Worm (Caenorhabditis elegans) whole organism, young adult: Measurements from ENCODE around the gene arl-5.

ENCODE experiments used
- B0261.1 ChIP-seq: sonication (generic microtip); optimal IDR thresholded peaks from 2 replicates; lab custom pipeline; 2016; ENCODE audit warnings: mild to moderate bottlenecking, missing genetic modification characterization, moderate library complexity, missing compliant biosample characterization
- C17E4.6 ChIP-seq: fragments of 200-800 bp; sonication (Bioruptor generic); IDR thresholded peaks from 2 replicates; pipeline ENCODE4 v1.3.6; 2022; ENCODE audit warnings: missing genetic modification reagents, missing genetic modification characterization, missing compliant biosample characterization
- F22D6.2 ChIP-seq: sonication (generic microtip); optimal IDR thresholded peaks from 2 replicates; lab custom pipeline; 2016; ENCODE audit warnings: mild to moderate bottlenecking, missing genetic modification characterization, missing compliant biosample characterization
- F49E8.2 ChIP-seq: sonication (generic microtip); optimal IDR thresholded peaks from 3 replicates; lab custom pipeline; 2017; ENCODE audit warnings: missing genetic modification characterization, mild to moderate bottlenecking, missing compliant biosample characterization, antibody characterized with exemption, moderate library complexity; ENCODE audit not compliant: insufficient read depth
- F52B5.7 ChIP-seq: sonication (generic microtip); optimal IDR thresholded peaks from 2 replicates; lab custom pipeline; 2016; ENCODE audit warnings: mild to moderate bottlenecking, missing genetic modification characterization, missing compliant biosample characterization
- F57C9.4 ChIP-seq: sonication (generic microtip); optimal IDR thresholded peaks from 2 replicates; lab custom pipeline; 2017; ENCODE audit warnings: mild to moderate bottlenecking, missing genetic modification characterization, missing compliant biosample characterization
- Y53F4B.3 ChIP-seq: fragments of 200-800 bp; sonication (Bioruptor generic); IDR thresholded peaks from 2 replicates; pipeline ENCODE4 v1.3.6; 2022; ENCODE audit warnings: missing genetic modification reagents, missing genetic modification characterization, missing compliant biosample characterization
- Y56A3A.18 ChIP-seq: fragments of 200-800 bp; sonication (Bioruptor generic); IDR thresholded peaks from 2 replicates; pipeline ENCODE4 v1.3.6; 2022; ENCODE audit warnings: missing genetic modification reagents, missing genetic modification characterization, missing compliant biosample characterization
- Y95B8A.8 ChIP-seq: fragments of 200-800 bp; sonication (Bioruptor generic); IDR thresholded peaks from 2 replicates; pipeline ENCODE4 v1.3.6; 2022; ENCODE audit warnings: missing genetic modification reagents, missing genetic modification characterization, missing compliant biosample characterization
- akir-1 ChIP-seq: fragments of 200-800 bp; sonication (Bioruptor generic); optimal IDR thresholded peaks from 2 replicates; lab custom pipeline; 2018; ENCODE audit warnings: mild to moderate bottlenecking, missing genetic modification characterization, moderate library complexity, missing compliant biosample characterization
- atf-7 ChIP-seq: sonication (generic microtip); optimal IDR thresholded peaks from 2 replicates; lab custom pipeline; 2017; ENCODE audit warnings: mild to moderate bottlenecking, missing genetic modification characterization, missing compliant biosample characterization
- attf-5 ChIP-seq: fragments of 200-800 bp; sonication (Bioruptor generic); optimal IDR thresholded peaks from 2 replicates; lab custom pipeline; 2018; ENCODE audit warnings: mild to moderate bottlenecking, missing genetic modification characterization, missing compliant biosample characterization
- attf-6 ChIP-seq: fragments of 200-800 bp; sonication (Bioruptor generic); IDR thresholded peaks from 2 replicates; pipeline ENCODE4 v1.3.6; 2022; ENCODE audit warnings: missing genetic modification reagents, missing genetic modification characterization, missing compliant biosample characterization
- bed-2 ChIP-seq: fragments of 200-800 bp; sonication (Bioruptor generic); IDR thresholded peaks from 2 replicates; pipeline ENCODE4 v1.3.6; 2022; ENCODE audit warnings: missing genetic modification reagents, missing genetic modification characterization, missing compliant biosample characterization
- ceh-40 ChIP-seq: fragments of 200-800 bp; sonication (Bioruptor generic); IDR thresholded peaks from 2 replicates; pipeline ENCODE4 v1.3.6; 2022; ENCODE audit warnings: missing genetic modification characterization, missing compliant biosample characterization
- ceh-79 ChIP-seq: sonication (generic microtip); optimal IDR thresholded peaks from 2 replicates; lab custom pipeline; 2017; ENCODE audit warnings: mild to moderate bottlenecking, missing genetic modification characterization, missing compliant biosample characterization
- chd-7 ChIP-seq: sonication (generic microtip); optimal IDR thresholded peaks from 2 replicates; lab custom pipeline; 2016; ENCODE audit warnings: mild to moderate bottlenecking, missing genetic modification characterization, moderate library complexity, missing compliant biosample characterization
- die-1 ChIP-seq: sonication (generic microtip); optimal IDR thresholded peaks from 2 replicates; lab custom pipeline; 2016; ENCODE audit warnings: missing genotype, mild to moderate bottlenecking, missing genetic modification characterization, missing compliant biosample characterization
- dox-1 ChIP-seq: fragments of 200-800 bp; sonication (Bioruptor generic); IDR thresholded peaks from 2 replicates; pipeline ENCODE4 v1.3.6; 2022; ENCODE audit warnings: missing genetic modification reagents, missing genetic modification characterization, missing compliant biosample characterization
- egl-18 ChIP-seq: fragments of 200-800 bp; sonication (Bioruptor generic); IDR thresholded peaks from 2 replicates; pipeline ENCODE4 v1.3.6; 2022; ENCODE audit warnings: missing genetic modification reagents, missing genetic modification characterization, missing compliant biosample characterization
- egl-44 ChIP-seq: fragments of 200-800 bp; sonication (Bioruptor generic); IDR thresholded peaks from 2 replicates; pipeline ENCODE4 v1.3.6; 2022; ENCODE audit warnings: missing genetic modification reagents, missing genetic modification characterization, missing compliant biosample characterization
- ekl-4 ChIP-seq: fragments of 200-800 bp; sonication (Bioruptor generic); IDR thresholded peaks from 2 replicates; pipeline ENCODE4 v1.3.6; 2022; ENCODE audit warnings: missing genetic modification reagents, missing genetic modification characterization, missing compliant biosample characterization
- let-607 ChIP-seq, 2 experiments: fragments of 200-800 bp in 1 of 2; sonication (Bioruptor generic) in 1 of 2; sonication (generic microtip) in 1 of 2; optimal IDR thresholded peaks; 2 replicates each; lab custom pipeline; 2016 to 2018; ENCODE audit warnings: mild to moderate bottlenecking in 2 of 2, missing compliant biosample characterization in 2 of 2, missing genetic modification characterization in 2 of 2, moderate library complexity in 2 of 2, missing genotype in 1 of 2
- lir-1 ChIP-seq: fragments of 200-800 bp; sonication (Bioruptor generic); conservative IDR thresholded peaks from 2 replicates; pipeline ENCODE4 v1.3.6; 2022; ENCODE audit warnings: missing genetic modification reagents, missing genetic modification characterization, missing compliant biosample characterization
- madf-10 ChIP-seq: sonication (generic microtip); optimal IDR thresholded peaks from 2 replicates; lab custom pipeline; 2016; ENCODE audit warnings: mild to moderate bottlenecking, missing genetic modification characterization, missing compliant biosample characterization
- mcd-1 ChIP-seq: fragments of 200-800 bp; sonication (Bioruptor generic); IDR thresholded peaks from 2 replicates; pipeline ENCODE4 v1.3.6; 2022; ENCODE audit warnings: missing genetic modification reagents, missing genetic modification characterization, missing compliant biosample characterization
- nhr-90 ChIP-seq: sonication (generic microtip); optimal IDR thresholded peaks from 2 replicates; lab custom pipeline; 2016; ENCODE audit warnings: missing genotype, mild to moderate bottlenecking, missing genetic modification characterization, missing compliant biosample characterization
- pbrm-1 ChIP-seq: fragments of 200-800 bp; sonication (Bioruptor generic); IDR thresholded peaks from 2 replicates; pipeline ENCODE4 v1.3.6; 2022; ENCODE audit warnings: missing genetic modification reagents, missing genetic modification characterization, missing compliant biosample characterization
- rcor-1 ChIP-seq: fragments of 200-800 bp; sonication (Bioruptor generic); IDR thresholded peaks from 2 replicates; pipeline ENCODE4 v1.3.6; 2022; ENCODE audit warnings: missing genetic modification reagents, missing genetic modification characterization, missing compliant biosample characterization
- rpc-1 ChIP-seq, 2 experiments: fragments of 150-350 bp in 1 of 2; sonication (generic microtip) in 1 of 2; optimal IDR thresholded peaks; 2 replicates each; lab custom pipeline; 2014 to 2018; ENCODE audit warnings: missing biosample characterization in 1 of 2, missing genetic modification characterization in 1 of 2, missing genetic modification reagents in 1 of 2, missing genotype in 1 of 2
- sdz-38 ChIP-seq: sonication (generic microtip); optimal IDR thresholded peaks from 2 replicates; lab custom pipeline; 2016; ENCODE audit warnings: missing genotype, missing genetic modification characterization, missing compliant biosample characterization
- snpc-4 ChIP-seq, 5 experiments: fragments of 150-350 bp in 1 of 5; sonication (generic microtip) in 4 of 5; optimal IDR thresholded peaks; 2 replicates each; lab custom pipeline; 2014 to 2018; ENCODE audit warnings: missing genetic modification characterization in 5 of 5, missing biosample characterization in 3 of 5, antibody characterized with exemption in 2 of 5, mild to moderate bottlenecking in 2 of 5, missing compliant biosample characterization in 2 of 5, missing genotype in 2 of 5, moderate library complexity in 2 of 5, missing genetic modification reagents in 1 of 5
- tbp1 ChIP-seq: fragments of 200-800 bp; sonication (Bioruptor generic); optimal IDR thresholded peaks from 2 replicates; lab custom pipeline; 2018; ENCODE audit warnings: mild to moderate bottlenecking, missing genetic modification characterization, missing compliant biosample characterization
- tlf-1 ChIP-seq: fragments of 200-800 bp; sonication (Bioruptor generic); optimal IDR thresholded peaks from 2 replicates; lab custom pipeline; 2018; ENCODE audit warnings: mild to moderate bottlenecking, missing genetic modification characterization, missing compliant biosample characterization
- unc-62 ChIP-seq: fragments of 150-350 bp; optimal IDR thresholded peaks from 2 replicates; lab custom pipeline; 2014; ENCODE audit warnings: missing biosample characterization, missing genetic modification reagents, missing genetic modification characterization
- zfh-2 ChIP-seq: fragments of 200-800 bp; sonication (Bioruptor generic); conservative IDR thresholded peaks from 2 replicates; pipeline ENCODE4 v1.3.6; 2022; ENCODE audit warnings: missing genetic modification reagents, missing genetic modification characterization, missing compliant biosample characterization
- ztf-22 ChIP-seq: fragments of 200-800 bp; sonication (Bioruptor generic); optimal IDR thresholded peaks from 2 replicates; lab custom pipeline; 2018; ENCODE audit warnings: mild to moderate bottlenecking, missing genetic modification characterization, moderate library complexity, missing compliant biosample characterization
- ztf-25 ChIP-seq: fragments of 200-800 bp; sonication (Bioruptor generic); IDR thresholded peaks from 2 replicates; pipeline ENCODE4 v1.3.6; 2022; ENCODE audit warnings: missing genetic modification reagents, missing genetic modification characterization, missing compliant biosample characterization
- ztf-26 ChIP-seq: sonication (generic microtip); optimal IDR thresholded peaks from 2 replicates; lab custom pipeline; 2017; ENCODE audit warnings: missing genetic modification characterization, missing compliant biosample characterization
- ztf-28 ChIP-seq: fragments of 200-800 bp; sonication (Bioruptor generic); IDR thresholded peaks from 2 replicates; pipeline ENCODE4 v1.3.6; 2022; ENCODE audit warnings: missing genetic modification reagents, missing genetic modification characterization, missing compliant biosample characterization
- ztf-3 ChIP-seq: fragments of 200-800 bp; sonication (Bioruptor generic); optimal IDR thresholded peaks from 2 replicates; lab custom pipeline; 2018; ENCODE audit warnings: mild to moderate bottlenecking, missing genetic modification characterization, missing compliant biosample characterization

The arl-5 gene

DNA sequence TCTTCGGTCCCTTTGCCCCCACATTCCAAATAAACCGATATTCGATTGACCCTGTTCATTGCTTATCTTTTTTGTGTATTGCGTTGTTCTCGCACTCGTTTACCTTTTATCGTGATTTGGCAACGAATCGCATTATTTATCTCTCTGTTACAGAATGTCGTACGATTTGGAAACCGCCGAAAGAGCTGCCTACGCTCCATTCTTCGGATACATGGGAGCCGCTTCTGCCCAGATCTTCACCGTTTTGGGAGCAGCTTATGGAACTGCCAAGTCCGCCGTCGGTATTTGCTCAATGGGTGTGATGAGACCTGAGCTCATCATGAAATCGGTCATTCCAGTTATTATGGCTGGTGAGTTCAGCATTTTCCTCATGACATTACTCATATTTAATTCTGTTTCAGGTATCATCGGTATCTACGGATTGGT, 41.0 kb upstream of the arl-5 start, which contains the start of gene vha-2 (continued):
- TF ChIP-seq ztf-28: no peak
- TF ChIP-seq bed-2: no peak
- peak; percentile 53 for TF ChIP-seq ceh-79 (tag; lab: Kevin White, UChicago)
- peak; percentile 31 for TF ChIP-seq tbp1
- peak; percentile 30; the same call in 1 of the 2 replicates for TF ChIP-seq zfh-2 (GFP tag; lab: Robert Waterston, UW)
- TF ChIP-seq let-607 (tag; optimal IDR thresholded peaks at IDR 0.05; lab: Kevin White, UChicago): peak in 1 of 2 experiments; percentile 30
- TF ChIP-seq F22D6.2: no peak
- TF ChIP-seq dox-1 (GFP tag; lab: Robert Waterston, UW): peak; percentile 31
- no peak for TF ChIP-seq egl-18 (GFP tag; lab: Robert Waterston, UW)
- peak; percentile 22; the same call in 1 of the 2 replicates for TF ChIP-seq C17E4.6 (GFP tag; lab: Robert Waterston, UW)
- no peak for TF ChIP-seq rcor-1 (GFP tag; lab: Robert Waterston, UW)
- no peak for TF ChIP-seq rpc-1 (optimal IDR thresholded peaks at IDR 0.05; lab: Kevin White, UChicago)
- no peak for TF ChIP-seq rpc-1 (tag; optimal IDR thresholded peaks at IDR 0.05; lab: Kevin White, UChicago)
- TF ChIP-seq akir-1 (GFP tag; lab: Kevin White, UChicago): peak; percentile 30
- TF ChIP-seq atf-7 (tag; lab: Kevin White, UChicago): peak; percentile 40
- no peak for TF ChIP-seq unc-62 (GFP tag; lab: Kevin White, UChicago)
- TF ChIP-seq ceh-40 (GFP tag; lab: Robert Waterston, UW): 0 out of 2 replicates have a peak, but pooled peaks have one; percentile 8
- no peak for TF ChIP-seq Y53F4B.3 (GFP tag; lab: Robert Waterston, UW)
- TF ChIP-seq Y95B8A.8: peak; percentile 54; the same call in 1 of the 2 replicates
- no peak for TF ChIP-seq B0261.1 (tag; lab: Kevin White, UChicago)
- TF ChIP-seq attf-5: no peak
- TF ChIP-seq tlf-1: peak; percentile 76
- peak; percentile 53 for TF ChIP-seq F52B5.7
- no peak for TF ChIP-seq ztf-22 (GFP tag; lab: Kevin White, UChicago)
- TF ChIP-seq pbrm-1 (GFP tag; lab: Robert Waterston, UW): peak; percentile 75
- peak; percentile 80 for TF ChIP-seq ekl-4
- TF ChIP-seq lir-1 (GFP tag; lab: Robert Waterston, UW): no peak
- no peak for TF ChIP-seq snpc-4 (GFP tag; optimal IDR thresholded peaks at IDR 0.05; lab: Kevin White, UChicago)
- peak in 1 of 4 experiments; percentile 29 for TF ChIP-seq snpc-4 (tag; optimal IDR thresholded peaks at IDR 0.05; lab: Kevin White, UChicago)
- peak; percentile 23 for TF ChIP-seq ztf-26 (tag; lab: Kevin White, UChicago)
- peak; percentile 58 for TF ChIP-seq chd-7 (tag; lab: Kevin White, UChicago)
- TF ChIP-seq ztf-3: no peak
- peak; percentile 53; the same call in 1 of the 2 replicates for TF ChIP-seq egl-44 (GFP tag; lab: Robert Waterston, UW)
- TF ChIP-seq F57C9.4 (tag; lab: Kevin White, UChicago): no peak
- 0 out of 2 replicates have a peak, but pooled peaks have one; percentile 9 for TF ChIP-seq Y56A3A.18 (GFP tag; lab: Robert Waterston, UW)
- TF ChIP-seq sdz-38 (tag; lab: Kevin White, UChicago): no peak
- peak; percentile 62 for TF ChIP-seq mcd-1 (GFP tag; lab: Robert Waterston, UW)
- TF ChIP-seq madf-10 (tag; lab: Kevin White, UChicago): peak; percentile 23
- peak; percentile 54 for TF ChIP-seq F49E8.2 (tag; lab: Kevin White, UChicago)
- no peak for TF ChIP-seq attf-6
- no peak for TF ChIP-seq ztf-25
- TF ChIP-seq die-1 (tag; lab: Kevin White, UChicago): peak; percentile 62
- TF ChIP-seq nhr-90 (tag; lab: Kevin White, UChicago): peak; percentile 43
- TF ChIP-seq, all 124 proteins: peak for 43
